Fruit fly (Drosophila melanogaster): ENCODE measurements around the gene CG9698.

The CG9698 gene

dm6 chr3R:30564479-30564878, 49.9 kb downstream of the CG9698 start (continued):
- TF ChIP-seq lz (GFP tag; optimal IDR thresholded peaks at IDR 0.05) (no peak), cyc (GFP tag; optimal IDR thresholded peaks at IDR 0.05) (peak; percentile 9), CG6808 (GFP tag; optimal IDR thresholded peaks at IDR 0.05) (no peak), Hr4 (GFP tag; optimal IDR thresholded peaks at IDR 0.05) (peak; percentile 54), pdm3 (GFP tag; optimal IDR thresholded peaks at IDR 0.05) (peak; percentile 32), CG31627 (GFP tag; optimal IDR thresholded peaks at IDR 0.05) (no peak), Sox102F (GFP tag; optimal IDR thresholded peaks at IDR 0.05) (peak; percentile 33), Eip78C (GFP tag) (peak; percentile 80), svp (GFP tag) (no peak), CG8319 (GFP tag; optimal IDR thresholded peaks at IDR 0.05) (no peak), CG16779 (tag; optimal IDR thresholded peaks at IDR 0.05) (no peak), fd85E (GFP tag; optimal IDR thresholded peaks at IDR 0.05) (no peak), CG11294 (GFP tag; IDR thresholded peaks at IDR 0.05) (no peak), CG6276 (GFP tag; optimal IDR thresholded peaks at IDR 0.05) (peak; percentile 2), CG8119 (GFP tag; IDR thresholded peaks at IDR 0.05) (peak; percentile 52; the same call in 2 of the 3 replicates), Ets21C (GFP tag; optimal IDR thresholded peaks at IDR 0.05) (no peak), Gug (GFP tag; IDR thresholded peaks at IDR 0.05) (no peak), net (GFP tag; optimal IDR thresholded peaks at IDR 0.05) (peak; percentile 1), CG15336 (GFP tag; IDR thresholded peaks at IDR 0.05) (peak; percentile 54), CG6163 (GFP tag; IDR thresholded peaks at IDR 0.05) (no peak), Lpt (GFP tag; optimal IDR thresholded peaks at IDR 0.05) (no peak), CG4318 (GFP tag; optimal IDR thresholded peaks at IDR 0.05) (no peak)

- no peak for TF ChIP-seq CG32006 (GFP tag; optimal IDR thresholded peaks at IDR 0.05)
- peak; percentile 3 for TF ChIP-seq Eip78C (GFP tag)
- no peak for TF ChIP-seq Blimp-1 (GFP tag; optimal IDR thresholded peaks at IDR 0.05)
- no peak for TF ChIP-seq CG9139 (GFP tag; optimal IDR thresholded peaks at IDR 0.05)
- TF ChIP-seq CG11294 (GFP tag; IDR thresholded peaks at IDR 0.05), result no peak
- no peak for TF ChIP-seq Met (GFP tag; optimal IDR thresholded peaks at IDR 0.05)
- no peak for TF ChIP-seq CG8319 (GFP tag; optimal IDR thresholded peaks at IDR 0.05)
- no peak for TF ChIP-seq CG6792 (GFP tag; optimal IDR thresholded peaks at IDR 0.05)
These were observed 51.8 kb downstream of the CG9698 start for dm6 chr3R:30566181-30566902.

All from whole organism, prepupa.